Worm (Caenorhabditis elegans) whole organism, L4 larva: ENCODE data around the gene srn-1.

Experiments used
- D1046.2 ChIP-seq: fragments of 200-800 bp; sonication (Bioruptor generic); IDR thresholded peaks from 2 replicates; pipeline ENCODE4 v1.3.6; 2022; ENCODE audit warnings: missing genetic modification characterization, missing compliant biosample characterization
- T20F7.1 ChIP-seq: fragments of 200-800 bp; sonication (Bioruptor generic); optimal IDR thresholded peaks from 2 replicates; lab custom pipeline; 2018; ENCODE audit warnings: mild to moderate bottlenecking, missing genetic modification characterization, missing compliant biosample characterization
- Y5F2A.4 ChIP-seq: fragments of 200-800 bp; sonication (Bioruptor generic); optimal IDR thresholded peaks from 2 replicates; lab custom pipeline; 2018; ENCODE audit warnings: mild to moderate bottlenecking, missing genetic modification characterization, missing compliant biosample characterization
- Y75B8A.6 ChIP-seq: fragments of 200-800 bp; sonication (Bioruptor generic); IDR thresholded peaks from 2 replicates; pipeline ENCODE4 v1.3.6; 2022; ENCODE audit warnings: missing genetic modification reagents, missing genetic modification characterization, missing compliant biosample characterization
- aha-1 ChIP-seq: fragments of 150-350 bp; peaks from one replicate; lab custom pipeline; 2014; ENCODE audit warnings: missing biosample characterization, missing genetic modification characterization
- aly-2 ChIP-seq: sonication (generic microtip); optimal IDR thresholded peaks from 2 replicates; lab custom pipeline; 2018; ENCODE audit warnings: missing biosample characterization, missing genetic modification characterization
- ama-1 ChIP-seq: fragments of 150-350 bp; optimal IDR thresholded peaks from 2 replicates; lab custom pipeline; 2014; ENCODE audit warnings: inconsistent platforms, mixed read lengths
- attf-4 ChIP-seq: sonication (generic microtip); optimal IDR thresholded peaks from 3 replicates; lab custom pipeline; 2017; ENCODE audit warnings: missing biosample characterization, missing genetic modification characterization
- ceh-28 ChIP-seq: fragments of 150-350 bp; optimal IDR thresholded peaks from 2 replicates; lab custom pipeline; 2014; ENCODE audit warnings: missing biosample characterization, missing genetic modification reagents, missing genetic modification characterization
- ceh-44 ChIP-seq: fragments of 200-800 bp; sonication (Bioruptor generic); IDR thresholded peaks from 2 replicates; pipeline ENCODE4 v1.3.6; 2022; ENCODE audit warnings: missing genetic modification reagents, missing genetic modification characterization, missing compliant biosample characterization
- ceh-62 ChIP-seq: sonication (generic microtip); optimal IDR thresholded peaks from 2 replicates; lab custom pipeline; 2017; ENCODE audit warnings: missing biosample characterization, missing genetic modification characterization
- ces-1 ChIP-seq: fragments of 150-350 bp; sonication (generic microtip); optimal IDR thresholded peaks from 4 replicates; lab custom pipeline; 2014; ENCODE audit warnings: missing biosample characterization, missing genetic modification reagents, missing genetic modification characterization
- daf-12 ChIP-seq: fragments of 150-350 bp; optimal IDR thresholded peaks from 2 replicates; lab custom pipeline; 2014; ENCODE audit warnings: missing biosample characterization, missing genetic modification reagents, missing genetic modification characterization
- daf-16 ChIP-seq, 3 experiments: sonication (generic microtip); optimal IDR thresholded peaks; 2 replicates each; lab custom pipeline; 2016 to 2017; ENCODE audit warnings: missing genetic modification characterization in 3 of 3, missing genetic modification reagents in 3 of 3, mild to moderate bottlenecking in 2 of 3, missing compliant biosample characterization in 2 of 3, missing biosample characterization in 1 of 3, moderate library complexity in 1 of 3
- dmd-6 ChIP-seq: fragments of 200-800 bp; sonication (Bioruptor generic); IDR thresholded peaks from 2 replicates; pipeline ENCODE4 v1.3.6; 2022; ENCODE audit warnings: missing genetic modification reagents, missing genetic modification characterization, missing compliant biosample characterization
- duxl-1 ChIP-seq: sonication (generic microtip); optimal IDR thresholded peaks from 2 replicates; lab custom pipeline; 2016; ENCODE audit warnings: mild to moderate bottlenecking, missing genetic modification characterization, moderate library complexity, missing compliant biosample characterization; ENCODE audit not compliant: poor library complexity
- dve-1 ChIP-seq: sonication (generic microtip); optimal IDR thresholded peaks from 2 replicates; lab custom pipeline; 2017; ENCODE audit warnings: antibody characterized with exemption, mild to moderate bottlenecking, missing genetic modification characterization, missing compliant biosample characterization; ENCODE audit not compliant: insufficient read depth
- egl-27 ChIP-seq: sonication (generic microtip); optimal IDR thresholded peaks from 3 replicates; lab custom pipeline; 2017; ENCODE audit warnings: missing biosample characterization, missing genetic modification reagents, missing genetic modification characterization
- egl-43 ChIP-seq: fragments of 200-800 bp; sonication (Bioruptor generic); IDR thresholded peaks from 2 replicates; pipeline ENCODE4 v1.3.6; 2022; ENCODE audit warnings: missing genetic modification reagents, missing genetic modification characterization, missing compliant biosample characterization
- fos-1 ChIP-seq: fragments of 150-350 bp; optimal IDR thresholded peaks from 2 replicates; lab custom pipeline; 2014; ENCODE audit warnings: missing biosample characterization, missing genetic modification characterization
- gei-8 ChIP-seq: fragments of 200-800 bp; sonication (Bioruptor generic); optimal IDR thresholded peaks from 2 replicates; lab custom pipeline; 2018; ENCODE audit warnings: mild to moderate bottlenecking, missing genetic modification characterization, missing compliant biosample characterization
- hlh-11 ChIP-seq: fragments of 200-800 bp; sonication (Bioruptor generic); optimal IDR thresholded peaks from 2 replicates; lab custom pipeline; 2018; ENCODE audit warnings: mild to moderate bottlenecking, missing genetic modification characterization, missing compliant biosample characterization
- hlh-30 ChIP-seq: sonication (generic microtip); optimal IDR thresholded peaks from 2 replicates; lab custom pipeline; 2017; ENCODE audit warnings: antibody characterized with exemption, mild to moderate bottlenecking, missing genetic modification characterization, missing compliant biosample characterization; ENCODE audit not compliant: insufficient read depth
- jun-1 ChIP-seq: fragments of 150-350 bp; optimal IDR thresholded peaks from 2 replicates; lab custom pipeline; 2014; ENCODE audit warnings: missing biosample characterization, missing genetic modification reagents, missing genetic modification characterization
- lin-13 ChIP-seq: fragments of 150-350 bp; optimal IDR thresholded peaks from 2 replicates; lab custom pipeline; 2014; ENCODE audit warnings: missing biosample characterization, missing genetic modification reagents, missing genetic modification characterization
- lin-15B ChIP-seq: fragments of 150-350 bp; sonication (generic microtip); optimal IDR thresholded peaks from 3 replicates; lab custom pipeline; 2014; ENCODE audit warnings: missing biosample characterization, missing genetic modification characterization
- lin-29 ChIP-seq: fragments of 200-800 bp; sonication (Bioruptor generic); IDR thresholded peaks from 2 replicates; pipeline ENCODE4 v1.3.6; 2022; ENCODE audit warnings: missing genetic modification reagents, missing genetic modification characterization, missing compliant biosample characterization
- lin-39 ChIP-seq: fragments of 150-350 bp; optimal IDR thresholded peaks from 2 replicates; lab custom pipeline; 2014; ENCODE audit warnings: missing biosample characterization, missing genetic modification reagents, missing genetic modification characterization
- madf-9 ChIP-seq: fragments of 200-800 bp; sonication (Bioruptor generic); conservative IDR thresholded peaks from 2 replicates; pipeline ENCODE4 v1.3.6; 2022; ENCODE audit warnings: missing genetic modification reagents, missing genetic modification characterization, missing compliant biosample characterization
- mep-1 ChIP-seq: fragments of 150-350 bp; sonication (generic microtip); optimal IDR thresholded peaks from 3 replicates; lab custom pipeline; 2014; ENCODE audit warnings: missing biosample characterization, missing genetic modification characterization
- mxl-2 ChIP-seq: fragments of 200-800 bp; sonication (Bioruptor generic); conservative IDR thresholded peaks from 2 replicates; pipeline ENCODE4 v1.3.6; 2022; ENCODE audit warnings: missing genetic modification reagents, missing genetic modification characterization, missing compliant biosample characterization
- nhr-102 ChIP-seq: sonication (generic microtip); optimal IDR thresholded peaks from 2 replicates; lab custom pipeline; 2016; ENCODE audit warnings: mild to moderate bottlenecking, missing genetic modification characterization, moderate library complexity, missing compliant biosample characterization
- nhr-11 ChIP-seq: fragments of 150-350 bp; optimal IDR thresholded peaks from 2 replicates; lab custom pipeline; 2014; ENCODE audit warnings: missing biosample characterization, missing genetic modification characterization
- nhr-25 ChIP-seq: sonication (generic microtip); optimal IDR thresholded peaks from 2 replicates; lab custom pipeline; 2017; ENCODE audit warnings: missing genetic modification characterization, mild to moderate bottlenecking, missing compliant biosample characterization, antibody characterized with exemption, moderate library complexity, borderline replicate concordance; ENCODE audit not compliant: insufficient read depth
- nhr-28 ChIP-seq: fragments of 150-350 bp; optimal IDR thresholded peaks from 2 replicates; lab custom pipeline; 2014; ENCODE audit warnings: missing biosample characterization, missing genetic modification characterization
- nhr-48 ChIP-seq: sonication (generic microtip); optimal IDR thresholded peaks from 2 replicates; lab custom pipeline; 2016; ENCODE audit warnings: mild to moderate bottlenecking, missing genetic modification characterization, missing compliant biosample characterization
- nhr-6 ChIP-seq: fragments of 150-350 bp; optimal IDR thresholded peaks from 2 replicates; lab custom pipeline; 2014; ENCODE audit warnings: missing biosample characterization, missing genetic modification characterization
- nhr-76 ChIP-seq: fragments of 150-350 bp; optimal IDR thresholded peaks from 2 replicates; lab custom pipeline; 2014; ENCODE audit warnings: missing biosample characterization, missing genetic modification characterization
- nhr-77 ChIP-seq: fragments of 150-350 bp; optimal IDR thresholded peaks from 2 replicates; lab custom pipeline; 2014; ENCODE audit warnings: missing biosample characterization, missing genetic modification characterization
- php-3 ChIP-seq: fragments of 200-800 bp; sonication (Bioruptor generic); IDR thresholded peaks from 2 replicates; pipeline ENCODE4 v1.3.6; 2022; ENCODE audit warnings: missing genetic modification reagents, missing genetic modification characterization, missing compliant biosample characterization
- pqm-1 ChIP-seq: sonication (generic microtip); optimal IDR thresholded peaks from 2 replicates; lab custom pipeline; 2017; ENCODE audit warnings: missing biosample characterization, missing genetic modification characterization
- rbr-2 ChIP-seq: sonication (generic microtip); optimal IDR thresholded peaks from 2 replicates; lab custom pipeline; 2016; ENCODE audit warnings: missing genotype, missing genetic modification characterization, missing compliant biosample characterization
- sdz-12 ChIP-seq: fragments of 200-800 bp; sonication (Bioruptor generic); optimal IDR thresholded peaks from 2 replicates; lab custom pipeline; 2018; ENCODE audit warnings: mild to moderate bottlenecking, missing genetic modification characterization, missing compliant biosample characterization
- snpc-1.2 ChIP-seq: fragments of 200-800 bp; sonication (Bioruptor generic); IDR thresholded peaks from 2 replicates; pipeline ENCODE4 v1.3.6; 2022; ENCODE audit warnings: missing genetic modification reagents, missing genetic modification characterization, missing compliant biosample characterization
- tra-1 ChIP-seq: fragments of 200-800 bp; sonication (Bioruptor generic); IDR thresholded peaks from 2 replicates; pipeline ENCODE4 v1.3.6; 2022; ENCODE audit warnings: missing genetic modification reagents, missing genetic modification characterization, missing compliant biosample characterization
- unc-62 ChIP-seq, 3 experiments: fragments of 150-350 bp in 1 of 3; sonication (generic microtip); optimal IDR thresholded peaks in 2 of 3; peaks in 1 of 3; 1 replicate in 1 of 3; 2 replicates in 2 of 3; lab custom pipeline; 2014 to 2017; ENCODE audit warnings: missing biosample characterization in 3 of 3, missing genetic modification characterization in 3 of 3, missing genetic modification reagents in 3 of 3, missing genotype in 1 of 3
- ztf-7 ChIP-seq: fragments of 150-350 bp; optimal IDR thresholded peaks from 2 replicates; lab custom pipeline; 2014; ENCODE audit warnings: missing biosample characterization, missing genetic modification characterization

The srn-1 gene

DNA sequence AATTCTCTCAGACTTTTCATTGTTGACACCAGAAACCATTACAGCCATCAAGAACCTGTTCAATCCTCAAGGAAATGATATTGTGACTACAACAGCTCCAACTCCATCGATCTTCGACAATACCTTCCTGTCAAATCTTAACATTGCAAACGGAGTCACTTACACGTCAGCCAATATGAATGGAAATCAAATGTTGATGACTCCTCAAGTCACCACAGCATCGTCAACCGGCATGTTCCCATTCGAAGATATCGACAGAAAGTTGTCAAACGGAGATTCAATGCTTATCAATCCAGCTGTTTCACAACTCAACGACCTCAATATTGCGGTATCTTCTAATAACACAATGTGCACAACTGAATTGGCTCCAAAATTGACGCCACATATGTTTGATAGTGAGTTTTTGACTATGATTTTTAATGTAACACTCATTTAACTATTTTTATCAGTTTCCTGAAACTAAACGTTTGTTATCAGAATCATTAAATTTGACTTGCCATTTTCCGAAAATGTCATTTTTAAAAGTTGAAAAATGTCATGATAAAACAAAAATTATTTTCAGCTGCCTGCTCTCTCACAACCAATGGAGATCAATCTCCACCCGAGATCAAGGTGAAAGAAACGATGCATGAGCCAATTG lies 35.2 kb downstream of the srn-1 start:
- TF ChIP-seq egl-27 (tag; lab: Kevin White, UChicago) (no peak), nhr-77 (tag; lab: Kevin White, UChicago) (peak; percentile 69), madf-9 (GFP tag; lab: Robert Waterston, UW) (no peak), tra-1 (no peak), duxl-1 (tag; lab: Kevin White, UChicago) (no peak), unc-62 (GFP tag; optimal IDR thresholded peaks at IDR 0.05 in 1 of 2; lab: Kevin White, UChicago) (peak in 1 of 2 experiments; percentile 90), unc-62 (tag; optimal IDR thresholded peaks at IDR 0.05; lab: Kevin White, UChicago) (no peak), ztf-7 (tag; lab: Kevin White, UChicago) (no peak), php-3 (peak; percentile 57; the same call in 1 of the 2 replicates), Y5F2A.4 (GFP tag; lab: Kevin White, UChicago) (no peak), rbr-2 (no peak), daf-12 (tag; lab: Kevin White, UChicago) (no peak), dmd-6 (GFP tag; lab: Robert Waterston, UW) (peak; percentile 85), hlh-11 (tag; lab: Kevin White, UChicago) (peak; percentile 37), gei-8 (GFP tag; lab: Kevin White, UChicago) (no peak), sdz-12 (GFP tag; lab: Kevin White, UChicago) (no peak), fos-1 (tag; lab: Kevin White, UChicago) (no peak), ces-1 (no peak), snpc-1.2 (no peak), aha-1 (tag; lab: Kevin White, UChicago) (peak; percentile 94), mxl-2 (GFP tag; lab: Robert Waterston, UW) (no peak), aly-2 (tag; lab: Kevin White, UChicago) (no peak), daf-16 (GFP tag; optimal IDR thresholded peaks at IDR 0.05; lab: Kevin White, UChicago) (no peak), daf-16 (tag; optimal IDR thresholded peaks at IDR 0.05; lab: Kevin White, UChicago) (peak; percentile 45), attf-4 (tag; lab: Kevin White, UChicago) (no peak), nhr-76 (no peak), lin-13 (GFP tag; lab: Kevin White, UChicago) (no peak), nhr-28 (tag; lab: Kevin White, UChicago) (peak; percentile 75), nhr-11 (tag; lab: Kevin White, UChicago) (no peak), mep-1 (tag; lab: Kevin White, UChicago) (no peak), lin-15B (tag; lab: Kevin White, UChicago) (no peak), egl-43 (GFP tag; lab: Robert Waterston, UW) (no peak), hlh-30 (tag; lab: Kevin White, UChicago) (no peak), jun-1 (tag; lab: Kevin White, UChicago) (no peak), D1046.2 (GFP tag; lab: Robert Waterston, UW) (no peak), pqm-1 (tag; lab: Kevin White, UChicago) (peak; percentile 82), dve-1 (tag; lab: Kevin White, UChicago) (peak; percentile 69), lin-29 (GFP tag; lab: Robert Waterston, UW) (no peak), nhr-6 (tag; lab: Kevin White, UChicago) (no peak), ceh-44 (GFP tag; lab: Robert Waterston, UW) (no peak), Y75B8A.6 (GFP tag; lab: Robert Waterston, UW) (no peak), ceh-62 (tag; lab: Kevin White, UChicago) (no peak), lin-39 (no peak), ceh-28 (tag; lab: Kevin White, UChicago) (no peak), nhr-102 (tag; lab: Kevin White, UChicago) (no peak), nhr-48 (peak; percentile 66), nhr-25 (no peak), ama-1 (no peak), T20F7.1 (GFP tag; lab: Kevin White, UChicago) (no peak)
